Worm (Caenorhabditis elegans) whole organism, early embryonic: ENCODE results near the gene C48B4.7.

ENCODE experiments used
- B0310.2 ChIP-seq: sonication (generic microtip); optimal IDR thresholded peaks from 2 replicates; lab custom pipeline; 2016; ENCODE audit warnings: mild to moderate bottlenecking, missing genetic modification characterization, missing compliant biosample characterization
- F13C5.2 ChIP-seq: sonication (generic microtip); optimal IDR thresholded peaks from 2 replicates; lab custom pipeline; 2017; ENCODE audit warnings: mild to moderate bottlenecking, missing genetic modification characterization, inconsistent platforms, missing compliant biosample characterization
- ama-1 ChIP-seq: fragments of 150-350 bp; optimal IDR thresholded peaks from 2 replicates; lab custom pipeline; 2014
- ceh-13 ChIP-seq: fragments of 200-800 bp; sonication (Bioruptor generic); optimal IDR thresholded peaks from 2 replicates; lab custom pipeline; 2018; ENCODE audit warnings: mild to moderate bottlenecking, missing genetic modification characterization, missing compliant biosample characterization
- ceh-36 ChIP-seq: sonication (generic microtip); optimal IDR thresholded peaks from 2 replicates; lab custom pipeline; 2016; ENCODE audit warnings: missing genetic modification characterization, inconsistent platforms, missing compliant biosample characterization
- ets-7 ChIP-seq: sonication (generic microtip); optimal IDR thresholded peaks from 2 replicates; lab custom pipeline; 2016; ENCODE audit warnings: missing genotype, missing genetic modification characterization, missing compliant biosample characterization
- flt-1 ChIP-seq: fragments of 200-800 bp; sonication (Bioruptor generic); IDR thresholded peaks from 2 replicates; pipeline ENCODE4 v1.3.6; 2022; ENCODE audit warnings: missing genetic modification characterization, missing compliant biosample characterization
- hmbx-1 ChIP-seq: sonication (generic microtip); optimal IDR thresholded peaks from 2 replicates; lab custom pipeline; 2016; ENCODE audit warnings: mild to moderate bottlenecking, missing genetic modification characterization, missing compliant biosample characterization
- hnd-1 ChIP-seq: sonication (generic microtip); optimal IDR thresholded peaks from 2 replicates; lab custom pipeline; 2016; ENCODE audit warnings: missing genetic modification characterization, missing compliant biosample characterization
- scrt-1 ChIP-seq: fragments of 200-800 bp; sonication (Bioruptor generic); IDR thresholded peaks from 2 replicates; pipeline ENCODE4 v1.3.6; 2022; ENCODE audit warnings: missing genetic modification characterization, missing compliant biosample characterization
- tbx-11 ChIP-seq: fragments of 200-800 bp; sonication (Bioruptor generic); IDR thresholded peaks from 2 replicates; pipeline ENCODE4 v1.3.6; 2022; ENCODE audit warnings: missing genetic modification characterization, missing compliant biosample characterization
- tra-4 ChIP-seq: sonication (generic microtip); optimal IDR thresholded peaks from 2 replicates; lab custom pipeline; 2017; ENCODE audit warnings: missing genetic modification characterization, missing compliant biosample characterization

- TF ChIP-seq ama-1 (no peak), ceh-13 (GFP tag; lab: Kevin White, UChicago) (no peak), ceh-36 (tag; lab: Kevin White, UChicago) (no peak), hmbx-1 (tag; lab: Kevin White, UChicago) (no peak), scrt-1 (GFP tag; lab: Robert Waterston, UW) (no peak), flt-1 (GFP tag; lab: Robert Waterston, UW) (no peak), B0310.2 (tag; lab: Kevin White, UChicago) (no peak), tbx-11 (GFP tag; lab: Robert Waterston, UW) (no peak), tra-4 (tag; lab: Kevin White, UChicago) (no peak), hnd-1 (no peak), ets-7 (tag; lab: Kevin White, UChicago) (no peak), F13C5.2 (no peak)
These were observed 15.1 kb downstream of the C48B4.7 start, which contains the start of gene ZK1098.9 for ce11 chrIII:9544125-9544524.
